Worm (Caenorhabditis elegans) whole organism, L1 larva: ENCODE results near the gene M01H9.4.

Source experiments
- C04F5.9 ChIP-seq: sonication (generic microtip); optimal IDR thresholded peaks from 2 replicates; lab custom pipeline; 2016; ENCODE audit warnings: missing genetic modification characterization, missing compliant biosample characterization
- aha-1 ChIP-seq: fragments of 150-350 bp; optimal IDR thresholded peaks from 2 replicates; lab custom pipeline; 2014; ENCODE audit warnings: missing biosample characterization, missing genetic modification characterization
- alr-1 ChIP-seq: fragments of 200-800 bp; sonication (Bioruptor generic); optimal IDR thresholded peaks from 2 replicates; lab custom pipeline; 2018; ENCODE audit warnings: borderline replicate concordance, mild to moderate bottlenecking, missing genetic modification characterization, missing compliant biosample characterization
- aly-2 ChIP-seq: fragments of 150-350 bp; optimal IDR thresholded peaks from 2 replicates; lab custom pipeline; 2014; ENCODE audit warnings: missing biosample characterization, missing genetic modification characterization
- ceh-88 ChIP-seq: fragments of 200-800 bp; sonication (Bioruptor generic); IDR thresholded peaks from 2 replicates; pipeline ENCODE4 v1.3.6; 2022; ENCODE audit warnings: missing genetic modification characterization, missing compliant biosample characterization
- ceh-90 ChIP-seq: sonication (generic microtip); optimal IDR thresholded peaks from 2 replicates; lab custom pipeline; 2016; ENCODE audit warnings: missing genetic modification characterization, missing compliant biosample characterization
- dpl-1 ChIP-seq, 3 experiments: fragments of 150-350 bp in 2 of 3; sonication (generic microtip) in 1 of 3; optimal IDR thresholded peaks; 2 replicates each; lab custom pipeline; 2014 to 2017; ENCODE audit warnings: missing biosample characterization in 3 of 3, missing genetic modification characterization in 3 of 3, missing genetic modification reagents in 3 of 3
- dsc-1 ChIP-seq: sonication (generic microtip); optimal IDR thresholded peaks from 2 replicates; lab custom pipeline; 2016; ENCODE audit warnings: mild to moderate bottlenecking, missing genetic modification characterization, missing compliant biosample characterization
- efl-1 ChIP-seq, 4 experiments: fragments of 150-350 bp; optimal IDR thresholded peaks in 3 of 4; peaks in 1 of 4; 1 replicate in 1 of 4; 2 replicates in 3 of 4; lab custom pipeline; 2014; ENCODE audit warnings: missing biosample characterization in 2 of 4, missing genetic modification characterization in 2 of 4, missing genetic modification reagents in 2 of 4
- egl-27 ChIP-seq, 2 experiments: fragments of 150-350 bp in 1 of 2; sonication (generic microtip); optimal IDR thresholded peaks; 3 replicates each; lab custom pipeline; 2017 to 2018; ENCODE audit warnings: missing biosample characterization in 2 of 2, missing genetic modification characterization in 2 of 2, missing genetic modification reagents in 2 of 2
- fkh-10 ChIP-seq: sonication (generic microtip); optimal IDR thresholded peaks from 2 replicates; lab custom pipeline; 2017; ENCODE audit warnings: missing biosample characterization, missing genetic modification reagents, missing genetic modification characterization
- fkh-4 ChIP-seq: sonication (generic microtip); optimal IDR thresholded peaks from 2 replicates; lab custom pipeline; 2016; ENCODE audit warnings: missing compliant biosample characterization, missing genetic modification characterization, borderline replicate concordance
- fkh-8 ChIP-seq: sonication (generic microtip); optimal IDR thresholded peaks from 2 replicates; lab custom pipeline; 2016; ENCODE audit warnings: mild to moderate bottlenecking, missing genetic modification characterization, missing compliant biosample characterization
- fos-1 ChIP-seq: fragments of 150-350 bp; optimal IDR thresholded peaks from 2 replicates; lab custom pipeline; 2014; ENCODE audit warnings: missing biosample characterization, missing genetic modification characterization
- grh-1 ChIP-seq: fragments of 200-800 bp; sonication (Bioruptor generic); IDR thresholded peaks from 2 replicates; pipeline ENCODE4 v1.3.6; 2022; ENCODE audit warnings: missing genetic modification reagents, missing genetic modification characterization, missing compliant biosample characterization
- hlh-17 ChIP-seq: fragments of 200-800 bp; sonication (Bioruptor generic); optimal IDR thresholded peaks from 2 replicates; lab custom pipeline; 2018; ENCODE audit warnings: missing genetic modification characterization, mild to moderate bottlenecking, missing compliant biosample characterization, moderate library complexity, borderline replicate concordance
- hlh-4 ChIP-seq: sonication (generic microtip); optimal IDR thresholded peaks from 2 replicates; lab custom pipeline; 2016; ENCODE audit warnings: mild to moderate bottlenecking, missing genetic modification characterization, missing compliant biosample characterization
- isw-1 ChIP-seq: fragments of 200-800 bp; sonication (Bioruptor generic); IDR thresholded peaks from 2 replicates; pipeline ENCODE4 v1.3.6; 2022; ENCODE audit warnings: missing genetic modification characterization, missing compliant biosample characterization
- jun-1 ChIP-seq: fragments of 150-350 bp; optimal IDR thresholded peaks from 2 replicates; lab custom pipeline; 2014; ENCODE audit warnings: missing biosample characterization, missing genetic modification reagents, missing genetic modification characterization
- lin-14 ChIP-seq: fragments of 200-800 bp; sonication (Bioruptor generic); optimal IDR thresholded peaks from 2 replicates; lab custom pipeline; 2018; ENCODE audit warnings: mild to moderate bottlenecking, missing genetic modification characterization, moderate library complexity, missing compliant biosample characterization
- lin-15B ChIP-seq: fragments of 150-350 bp; sonication (generic microtip); optimal IDR thresholded peaks from 3 replicates; lab custom pipeline; 2014; ENCODE audit warnings: missing biosample characterization, missing genetic modification characterization
- lin-35 ChIP-seq, 2 experiments: fragments of 150-350 bp; optimal IDR thresholded peaks; 2 replicates each; lab custom pipeline; 2014; ENCODE audit warnings: missing biosample characterization in 2 of 2, missing genetic modification characterization in 2 of 2, missing genetic modification reagents in 2 of 2
- lsy-2 ChIP-seq, 2 experiments: fragments of 150-350 bp; optimal IDR thresholded peaks; 2 replicates each; lab custom pipeline; 2014; ENCODE audit warnings: missing biosample characterization in 2 of 2, missing genetic modification characterization in 2 of 2
- mab-9 ChIP-seq: fragments of 200-800 bp; sonication (Bioruptor generic); IDR thresholded peaks from 2 replicates; pipeline ENCODE4 v1.3.6; 2022; ENCODE audit warnings: missing genetic modification reagents, missing genetic modification characterization, missing compliant biosample characterization
- mdl-1 ChIP-seq, 2 experiments: fragments of 150-350 bp; optimal IDR thresholded peaks; 2 replicates each; lab custom pipeline; 2014 to 2017; ENCODE audit warnings: missing biosample characterization in 2 of 2, missing genetic modification characterization in 2 of 2, inconsistent platforms in 1 of 2
- nhr-11 ChIP-seq: fragments of 150-350 bp; optimal IDR thresholded peaks from 2 replicates; lab custom pipeline; 2014; ENCODE audit warnings: missing biosample characterization, missing genetic modification characterization
- nhr-12 ChIP-seq: sonication (generic microtip); optimal IDR thresholded peaks from 2 replicates; lab custom pipeline; 2017; ENCODE audit warnings: missing biosample characterization, missing genetic modification characterization
- nhr-19 ChIP-seq: fragments of 200-800 bp; sonication (Bioruptor generic); conservative IDR thresholded peaks from 2 replicates; pipeline ENCODE4 v1.3.6; 2022; ENCODE audit warnings: missing genetic modification characterization, missing compliant biosample characterization
- nhr-237 ChIP-seq: fragments of 150-350 bp; optimal IDR thresholded peaks from 2 replicates; lab custom pipeline; 2014; ENCODE audit warnings: missing biosample characterization, missing genetic modification characterization
- nhr-47 ChIP-seq: sonication (generic microtip); optimal IDR thresholded peaks from 2 replicates; lab custom pipeline; 2016; ENCODE audit warnings: mild to moderate bottlenecking, missing genetic modification characterization, moderate library complexity, missing compliant biosample characterization
- nhr-77 ChIP-seq: fragments of 150-350 bp; optimal IDR thresholded peaks from 2 replicates; lab custom pipeline; 2014; ENCODE audit warnings: missing biosample characterization, missing genetic modification characterization
- nhr-90 ChIP-seq: sonication (generic microtip); optimal IDR thresholded peaks from 2 replicates; lab custom pipeline; 2016; ENCODE audit warnings: mild to moderate bottlenecking, missing genetic modification characterization, missing compliant biosample characterization; ENCODE audit not compliant: poor library complexity
- pag-3 ChIP-seq: sonication (generic microtip); optimal IDR thresholded peaks from 2 replicates; lab custom pipeline; 2017; ENCODE audit warnings: missing genetic modification characterization, mild to moderate bottlenecking, missing compliant biosample characterization, antibody characterized with exemption, borderline replicate concordance; ENCODE audit not compliant: insufficient read depth
- pqm-1 ChIP-seq: sonication (generic microtip); optimal IDR thresholded peaks from 3 replicates; lab custom pipeline; 2017; ENCODE audit warnings: missing biosample characterization, missing genetic modification characterization
- rnt-1 ChIP-seq: sonication (generic microtip); optimal IDR thresholded peaks from 2 replicates; lab custom pipeline; 2016; ENCODE audit warnings: mild to moderate bottlenecking, missing genetic modification characterization, moderate library complexity, missing compliant biosample characterization
- skn-1 ChIP-seq: fragments of 150-350 bp; optimal IDR thresholded peaks from 2 replicates; lab custom pipeline; 2014; ENCODE audit warnings: missing biosample characterization, missing genetic modification characterization
- snpc-4 ChIP-seq: fragments of 150-350 bp; optimal IDR thresholded peaks from 2 replicates; lab custom pipeline; 2014; ENCODE audit warnings: missing biosample characterization, missing genetic modification characterization
- snu-23 ChIP-seq: sonication (generic microtip); optimal IDR thresholded peaks from 2 replicates; lab custom pipeline; 2016; ENCODE audit warnings: missing genetic modification characterization, missing compliant biosample characterization
- sox-4 ChIP-seq: sonication (generic microtip); optimal IDR thresholded peaks from 2 replicates; lab custom pipeline; 2016; ENCODE audit warnings: missing genetic modification characterization, missing compliant biosample characterization
- sptf-1 ChIP-seq: fragments of 150-350 bp; optimal IDR thresholded peaks from 2 replicates; lab custom pipeline; 2014; ENCODE audit warnings: missing biosample characterization, missing genetic modification characterization
- sup-37 ChIP-seq: fragments of 200-800 bp; sonication (Bioruptor generic); optimal IDR thresholded peaks from 2 replicates; lab custom pipeline; 2018; ENCODE audit warnings: mild to moderate bottlenecking, missing genetic modification characterization, missing compliant biosample characterization
- tbx-2 ChIP-seq: sonication (generic microtip); optimal IDR thresholded peaks from 2 replicates; lab custom pipeline; 2016; ENCODE audit warnings: missing genetic modification characterization, missing compliant biosample characterization
- tlp-1 ChIP-seq: fragments of 150-350 bp; optimal IDR thresholded peaks from 2 replicates; lab custom pipeline; 2014; ENCODE audit warnings: missing biosample characterization, missing genetic modification characterization
- unc-130 ChIP-seq: fragments of 150-350 bp; optimal IDR thresholded peaks from 2 replicates; lab custom pipeline; 2017; ENCODE audit warnings: missing biosample characterization, missing genetic modification characterization, inconsistent platforms
- unc-62 ChIP-seq: fragments of 150-350 bp; optimal IDR thresholded peaks from 2 replicates; lab custom pipeline; 2014; ENCODE audit warnings: missing biosample characterization, missing genetic modification reagents, missing genetic modification characterization
- unc-86 ChIP-seq: sonication (generic microtip); optimal IDR thresholded peaks from 2 replicates; lab custom pipeline; 2016; ENCODE audit warnings: missing genetic modification characterization, missing compliant biosample characterization
- vab-15 ChIP-seq: sonication (generic microtip); optimal IDR thresholded peaks from 2 replicates; lab custom pipeline; 2017; ENCODE audit warnings: missing genotype, mild to moderate bottlenecking, missing genetic modification characterization, missing compliant biosample characterization
- xbp-1 ChIP-seq: sonication (generic microtip); optimal IDR thresholded peaks from 2 replicates; lab custom pipeline; 2016; ENCODE audit warnings: missing genetic modification characterization, missing compliant biosample characterization
- zip-4 ChIP-seq: fragments of 200-800 bp; sonication (Bioruptor generic); optimal IDR thresholded peaks from 2 replicates; lab custom pipeline; 2018; ENCODE audit warnings: mild to moderate bottlenecking, missing genetic modification characterization, moderate library complexity, missing compliant biosample characterization
- ztf-11 ChIP-seq, 2 experiments: sonication (generic microtip); optimal IDR thresholded peaks; 2 replicates each; lab custom pipeline; 2016 to 2017; ENCODE audit warnings: missing genetic modification characterization in 2 of 2, missing biosample characterization in 1 of 2, missing compliant biosample characterization in 1 of 2

The M01H9.4 gene

DNA sequence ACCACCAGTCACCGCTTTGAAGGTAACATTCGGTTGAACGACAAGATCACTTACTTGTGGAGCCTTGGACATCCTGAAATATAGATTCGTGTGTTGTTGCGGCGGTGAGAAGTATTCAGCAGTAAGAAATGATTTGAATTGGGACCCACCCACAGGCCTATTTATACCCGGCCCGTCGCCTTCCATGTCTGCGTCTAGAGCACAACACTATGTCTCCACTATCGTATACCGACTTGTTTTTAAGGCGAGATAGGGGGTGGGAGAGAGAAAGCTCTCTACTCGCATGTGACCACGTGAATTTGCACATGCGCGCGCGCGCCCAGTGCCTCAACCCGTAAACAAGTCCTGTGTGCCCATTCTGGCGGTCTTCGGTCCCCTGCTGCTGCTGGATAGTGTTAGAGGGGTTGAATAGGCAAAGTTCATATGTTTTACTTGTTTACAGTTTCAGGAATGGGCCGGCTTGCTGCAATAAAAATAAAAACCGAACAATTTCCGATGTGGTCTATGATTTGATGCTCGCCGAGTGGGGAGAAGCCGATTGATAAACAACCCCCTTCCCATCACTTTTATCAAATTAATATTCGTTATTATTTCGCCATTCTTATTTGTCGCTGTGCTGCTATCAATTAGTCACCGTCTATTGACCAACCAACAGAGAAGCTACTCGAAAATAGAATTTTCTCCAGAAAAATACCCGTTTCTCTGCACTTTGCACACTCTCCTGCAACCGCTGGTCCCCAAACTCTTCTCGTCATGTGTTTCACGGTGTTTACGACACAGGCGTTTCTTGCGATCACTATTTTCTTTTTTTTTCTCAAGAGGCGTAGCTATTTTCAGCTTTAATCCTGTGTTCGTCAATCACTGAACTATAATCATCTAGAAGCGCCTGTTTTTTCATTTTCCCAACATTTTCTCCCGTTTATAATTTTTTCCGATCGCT, 12.7 kb downstream of the M01H9.4 start (continued):
- TF ChIP-seq fos-1 (tag; lab: Kevin White, UChicago) (no peak), dsc-1 (no peak), aha-1 (tag; lab: Kevin White, UChicago) (no peak), skn-1 (tag; lab: Kevin White, UChicago) (peak; percentile 12), hlh-4 (no peak), sox-4 (tag; lab: Kevin White, UChicago) (peak; percentile 47), zip-4 (peak; percentile 36), tlp-1 (no peak), ceh-88 (GFP tag; lab: Robert Waterston, UW) (peak; percentile 80), tbx-2 (tag; lab: Kevin White, UChicago) (peak; percentile 63), dpl-1 (GFP tag; optimal IDR thresholded peaks at IDR 0.05; lab: Kevin White, UChicago) (peak; percentile 39 to 49 (median 40)), jun-1 (tag; lab: Kevin White, UChicago) (no peak), C04F5.9 (tag; lab: Kevin White, UChicago) (no peak), lin-15B (tag; lab: Kevin White, UChicago) (no peak), sup-37 (GFP tag; lab: Kevin White, UChicago) (no peak), mab-9 (no peak), vab-15 (tag; lab: Kevin White, UChicago) (no peak), nhr-19 (peak; percentile 79), unc-130 (tag; lab: Kevin White, UChicago) (no peak), ceh-90 (tag; lab: Kevin White, UChicago) (no peak), lin-35 (GFP tag; optimal IDR thresholded peaks at IDR 0.05; lab: Kevin White, UChicago) (peak; percentile 70 to 72), ztf-11 (tag; optimal IDR thresholded peaks at IDR 0.05; lab: Kevin White, UChicago) (no peak), xbp-1 (tag; lab: Kevin White, UChicago) (peak; percentile 30), fkh-4 (tag; lab: Kevin White, UChicago) (no peak), alr-1 (tag; lab: Kevin White, UChicago) (no peak), nhr-11 (tag; lab: Kevin White, UChicago) (no peak), nhr-90 (tag; lab: Kevin White, UChicago) (peak; percentile 44), nhr-237 (no peak), snpc-4 (tag; lab: Kevin White, UChicago) (peak; percentile 31), lin-14 (GFP tag; lab: Kevin White, UChicago) (peak; percentile 94), lsy-2 (tag; optimal IDR thresholded peaks at IDR 0.05; lab: Kevin White, UChicago) (peak; percentile 61 to 86), aly-2 (tag; lab: Kevin White, UChicago) (no peak), nhr-47 (tag; lab: Kevin White, UChicago) (peak; percentile 72), unc-62 (GFP tag; lab: Kevin White, UChicago) (no peak), sptf-1 (no peak), pag-3 (tag; lab: Kevin White, UChicago) (no peak), efl-1 (optimal IDR thresholded peaks at IDR 0.05; lab: Kevin White, UChicago) (peak; percentile 27 to 46), efl-1 (GFP tag; optimal IDR thresholded peaks at IDR 0.05 in 1 of 2; lab: Kevin White, UChicago) (peak; percentile 40 to 92), grh-1 (no peak), fkh-10 (GFP tag; lab: Kevin White, UChicago) (peak; percentile 85), egl-27 (tag; optimal IDR thresholded peaks at IDR 0.05; lab: Kevin White, UChicago) (no peak), hlh-17 (GFP tag; lab: Kevin White, UChicago) (no peak), pqm-1 (tag; lab: Kevin White, UChicago) (no peak), mdl-1 (tag; optimal IDR thresholded peaks at IDR 0.05; lab: Kevin White, UChicago) (peak in 1 of 2 experiments; percentile 93), isw-1 (GFP tag; lab: Robert Waterston, UW) (peak; percentile 41), nhr-77 (tag; lab: Kevin White, UChicago) (no peak), unc-86 (tag; lab: Kevin White, UChicago) (peak; percentile 69), rnt-1 (tag; lab: Kevin White, UChicago) (peak; percentile 61), nhr-12 (no peak), fkh-8 (tag; lab: Kevin White, UChicago) (peak; percentile 91), snu-23 (peak; percentile 78)
